Fruit fly (Drosophila melanogaster) whole organism, embryonic: ENCODE measurements around the gene Hexo1.

Source experiments
- B-H2 ChIP-seq: fragments of 200-800 bp; sonication (Bioruptor generic); optimal IDR thresholded peaks from 2 replicates; lab custom pipeline; 2018; ENCODE audit warnings: missing biosample characterization, mild to moderate bottlenecking, missing genetic modification characterization
- Bgb ChIP-seq: fragments of 200-800 bp; sonication (Bioruptor generic); IDR thresholded peaks from 2 replicates; pipeline ENCODE4 v1.3.6; 2022; ENCODE audit warnings: missing biosample characterization, missing genetic modification characterization; ENCODE audit not compliant: partially characterized antibody
- CG10321 ChIP-seq: fragments of 200-800 bp; sonication (Bioruptor generic); IDR thresholded peaks from 2 replicates; pipeline ENCODE4 v1.3.6; 2022; ENCODE audit warnings: missing biosample characterization, missing genetic modification characterization
- CG10431 ChIP-seq: fragments of 200-800 bp; sonication (Bioruptor generic); optimal IDR thresholded peaks from 3 replicates; lab custom pipeline; 2018; ENCODE audit warnings: missing biosample characterization, mild to moderate bottlenecking, missing genetic modification characterization
- CG10654 ChIP-seq: fragments of 200-800 bp; sonication (Bioruptor generic); optimal IDR thresholded peaks from 2 replicates; lab custom pipeline; 2016; ENCODE audit warnings: missing biosample characterization, missing genetic modification characterization
- CG12155 ChIP-seq: fragments of 200-800 bp; sonication (Bioruptor generic); optimal IDR thresholded peaks from 3 replicates; lab custom pipeline; 2016; ENCODE audit warnings: missing biosample characterization, missing genetic modification characterization
- CG14441 ChIP-seq: fragments of 200-800 bp; sonication (Bioruptor generic); IDR thresholded peaks from 2 replicates; pipeline ENCODE4 v1.3.6; 2022; ENCODE audit warnings: missing biosample characterization, missing genetic modification characterization
- CG14710 ChIP-seq: fragments of 200-800 bp; sonication (Bioruptor generic); optimal IDR thresholded peaks from 3 replicates; lab custom pipeline; 2019; ENCODE audit warnings: missing biosample characterization, mild to moderate bottlenecking, missing genetic modification characterization, moderate library complexity
- CG14860 ChIP-seq: fragments of 200-800 bp; sonication (Bioruptor generic); IDR thresholded peaks from 3 replicates; pipeline ENCODE4 v1.3.6; 2022; ENCODE audit warnings: missing biosample characterization, missing genetic modification characterization; ENCODE audit not compliant: partially characterized antibody
- CG18619 ChIP-seq: fragments of 200-800 bp; sonication (Bioruptor generic); optimal IDR thresholded peaks from 3 replicates; lab custom pipeline; 2017; ENCODE audit warnings: missing biosample characterization, mild to moderate bottlenecking, missing genetic modification characterization
- CG18764 ChIP-seq: fragments of 200-800 bp; sonication (Bioruptor generic); optimal IDR thresholded peaks from 3 replicates; lab custom pipeline; 2016; ENCODE audit warnings: missing biosample characterization, missing genetic modification characterization
- CG2129 ChIP-seq: fragments of 200-800 bp; sonication (Bioruptor generic); IDR thresholded peaks from 2 replicates; pipeline ENCODE4 v1.3.6; 2022; ENCODE audit warnings: missing biosample characterization, missing genetic modification characterization; ENCODE audit not compliant: partially characterized antibody
- CG4707 ChIP-seq: fragments of 200-800 bp; sonication (Bioruptor generic); optimal IDR thresholded peaks from 2 replicates; lab custom pipeline; 2018; ENCODE audit warnings: missing biosample characterization, mild to moderate bottlenecking, missing genetic modification characterization, moderate library complexity
- CG5953 ChIP-seq: fragments of 200-800 bp; sonication (Bioruptor generic); IDR thresholded peaks from 2 replicates; pipeline ENCODE4 v1.3.6; 2022; ENCODE audit warnings: missing biosample characterization, missing genetic modification characterization
- CG6272 ChIP-seq: fragments of 200-800 bp; sonication (Bioruptor generic); IDR thresholded peaks from 2 replicates; pipeline ENCODE4 v1.3.6; 2022; ENCODE audit warnings: missing biosample characterization, missing genetic modification characterization
- CG6654 ChIP-seq: fragments of 200-800 bp; sonication (Bioruptor generic); optimal IDR thresholded peaks from 2 replicates; lab custom pipeline; 2017; ENCODE audit warnings: missing biosample characterization, mild to moderate bottlenecking, missing genetic modification characterization
- CG7357 ChIP-seq: fragments of 200-800 bp; sonication (Bioruptor generic); IDR thresholded peaks from 3 replicates; pipeline ENCODE4 v1.3.6; 2022; ENCODE audit warnings: missing biosample characterization, missing genetic modification characterization
- CG8290 ChIP-seq, 3 experiments: fragments of 200-800 bp; sonication (Bioruptor generic); optimal IDR thresholded peaks; 2 replicates each; lab custom pipeline; 2016 to 2019; ENCODE audit warnings: missing biosample characterization in 3 of 3, missing genetic modification characterization in 3 of 3, mild to moderate bottlenecking in 2 of 3, moderate library complexity in 1 of 3
- CG8765 ChIP-seq: fragments of 200-800 bp; sonication (Bioruptor generic); IDR thresholded peaks from 2 replicates; pipeline ENCODE4 v1.3.6; 2022; ENCODE audit warnings: missing biosample characterization, missing genetic modification characterization
- CG9817 ChIP-seq: fragments of 200-800 bp; sonication (Bioruptor generic); optimal IDR thresholded peaks from 2 replicates; lab custom pipeline; 2018; ENCODE audit warnings: missing biosample characterization, mild to moderate bottlenecking, missing genetic modification characterization, moderate library complexity
- Fer1 ChIP-seq: fragments of 200-800 bp; sonication (Bioruptor generic); optimal IDR thresholded peaks from 2 replicates; lab custom pipeline; 2017; ENCODE audit warnings: missing biosample characterization, mild to moderate bottlenecking, missing genetic modification characterization
- Hr3 ChIP-seq: fragments of 200-800 bp; sonication (Bioruptor generic); optimal IDR thresholded peaks from 3 replicates; lab custom pipeline; 2016; ENCODE audit warnings: missing biosample characterization, missing genetic modification characterization
- Mrtf ChIP-seq: fragments of 200-800 bp; sonication (Bioruptor generic); IDR thresholded peaks from 3 replicates; pipeline ENCODE4 v1.3.6; 2022; ENCODE audit warnings: missing biosample characterization, missing genetic modification characterization
- Trl ChIP-seq, 3 experiments: fragments of >200 bp in 2 of 3; fragments of 200-800 bp in 1 of 3; sonication (Bioruptor generic) in 1 of 3; optimal IDR thresholded peaks; 2 replicates in 1 of 3; 3 replicates in 2 of 3; lab custom pipeline; 2016 to 2017; ENCODE audit warnings: missing biosample characterization in 1 of 3, missing genetic modification characterization in 1 of 3
- Usf ChIP-seq: fragments of 200-800 bp; sonication (Bioruptor generic); optimal IDR thresholded peaks from 2 replicates; lab custom pipeline; 2017; ENCODE audit warnings: missing genotype, missing biosample characterization, missing genetic modification characterization
- ash1 ChIP-seq: fragments of 200-800 bp; sonication (Bioruptor generic); optimal IDR thresholded peaks from 2 replicates; lab custom pipeline; 2018; ENCODE audit warnings: missing biosample characterization, mild to moderate bottlenecking, missing genetic modification characterization
- az2 ChIP-seq: fragments of 200-800 bp; sonication (Bioruptor generic); optimal IDR thresholded peaks from 3 replicates; lab custom pipeline; 2016; ENCODE audit warnings: missing biosample characterization, missing genetic modification characterization
- br ChIP-seq: fragments of >200 bp; optimal IDR thresholded peaks from 2 replicates; lab custom pipeline; 2017
- corto ChIP-seq: fragments of 200-800 bp; sonication (Bioruptor generic); optimal IDR thresholded peaks from 2 replicates; lab custom pipeline; 2016; ENCODE audit warnings: missing biosample characterization, mild to moderate bottlenecking, missing genetic modification characterization, moderate library complexity
- esg ChIP-seq: fragments of 200-800 bp; sonication (Bioruptor generic); conservative IDR thresholded peaks from 2 replicates; pipeline ENCODE4 v1.3.6; 2022; ENCODE audit warnings: missing biosample characterization, missing genetic modification characterization
- eve ChIP-seq, 2 experiments: fragments of >200 bp; optimal IDR thresholded peaks; 2 replicates each; lab custom pipeline; 2017; ENCODE audit warnings: missing biosample characterization in 2 of 2, missing genetic modification characterization in 2 of 2
- fd96Cb ChIP-seq: fragments of 200-800 bp; sonication (Bioruptor generic); optimal IDR thresholded peaks from 2 replicates; lab custom pipeline; 2018; ENCODE audit warnings: missing biosample characterization, mild to moderate bottlenecking, missing genetic modification characterization, moderate library complexity
- gro ChIP-seq: fragments of 200-800 bp; sonication (Bioruptor generic); optimal IDR thresholded peaks from 2 replicates; lab custom pipeline; 2016; ENCODE audit warnings: missing biosample characterization, missing genetic modification characterization
- gt ChIP-seq: fragments of 200-800 bp; sonication (Bioruptor generic); IDR thresholded peaks from 2 replicates; pipeline ENCODE4 v1.3.6; 2022; ENCODE audit warnings: missing biosample characterization, missing genetic modification characterization
- ind ChIP-seq: fragments of 200-800 bp; sonication (Bioruptor generic); optimal IDR thresholded peaks from 3 replicates; lab custom pipeline; 2016; ENCODE audit warnings: missing biosample characterization, missing genetic modification characterization
- klu ChIP-seq: fragments of 200-800 bp; sonication (Bioruptor generic); IDR thresholded peaks from 2 replicates; pipeline ENCODE4 v1.3.6; 2022; ENCODE audit warnings: missing biosample characterization, missing genetic modification characterization
- lbe ChIP-seq: fragments of 200-800 bp; sonication (Bioruptor generic); optimal IDR thresholded peaks from 2 replicates; lab custom pipeline; 2016; ENCODE audit warnings: missing biosample characterization, mild to moderate bottlenecking, missing genetic modification characterization
- lilli ChIP-seq: fragments of 200-800 bp; sonication (Bioruptor generic); optimal IDR thresholded peaks from 3 replicates; lab custom pipeline; 2016; ENCODE audit warnings: missing biosample characterization, missing genetic modification characterization
- mld ChIP-seq: fragments of 200-800 bp; sonication (Bioruptor generic); IDR thresholded peaks from 3 replicates; pipeline ENCODE4 v1.3.6; 2022; ENCODE audit warnings: missing biosample characterization, missing genetic modification characterization; ENCODE audit not compliant: partially characterized antibody
- odd ChIP-seq: fragments of 200-800 bp; sonication (Bioruptor generic); optimal IDR thresholded peaks from 2 replicates; lab custom pipeline; 2017; ENCODE audit warnings: missing biosample characterization, mild to moderate bottlenecking, missing genetic modification characterization
- otp ChIP-seq: fragments of 200-800 bp; sonication (Bioruptor generic); IDR thresholded peaks from 3 replicates; pipeline ENCODE4, ENCODE4 v1.3.6; 2022; ENCODE audit warnings: missing biosample characterization, missing genetic modification characterization
- ranshi ChIP-seq: fragments of 200-800 bp; sonication (Bioruptor generic); IDR thresholded peaks from 2 replicates; pipeline ENCODE4 v1.3.6; 2022; ENCODE audit warnings: missing biosample characterization, missing genetic modification characterization
- tap ChIP-seq: fragments of 200-800 bp; optimal IDR thresholded peaks from 3 replicates; lab custom pipeline; 2019; ENCODE audit warnings: missing biosample characterization, mild to moderate bottlenecking, missing genetic modification characterization, moderate library complexity

Hexo1 gene

DNA sequence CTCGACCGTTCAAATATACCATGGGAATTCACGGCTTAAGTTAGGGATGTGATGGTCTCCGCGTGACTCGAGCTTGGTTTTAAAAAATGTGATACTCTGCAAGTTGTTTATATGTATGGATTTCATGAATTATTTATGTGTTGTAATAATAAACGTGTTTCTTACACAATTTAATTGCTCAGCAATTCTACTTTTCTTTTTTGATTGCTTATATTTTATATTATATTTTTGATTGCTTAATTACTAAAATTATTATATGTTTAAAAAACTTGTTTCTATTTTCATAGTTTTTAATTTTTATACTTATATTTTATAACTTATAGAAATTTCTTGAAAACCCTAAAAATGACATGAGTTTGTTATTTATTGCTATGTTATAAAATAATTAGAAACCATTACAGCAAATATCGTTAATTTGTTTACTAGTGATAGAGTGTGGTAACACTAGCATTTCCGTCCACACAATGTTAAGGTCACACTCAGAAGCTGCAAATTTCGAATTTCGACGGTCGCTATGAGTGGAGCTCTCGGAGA, 34.1 kb upstream of the Hexo1 start, which contains the start of the genes ago and CG1265 (continued):
- TF ChIP-seq mld (no peak), otp (no peak), CG10654 (GFP tag; lab: Kevin White, UChicago) (peak; percentile 28), klu (GFP tag; lab: Robert Waterston, UW) (peak; percentile 16; the same call in 1 of the 2 replicates), CG9817 (peak; percentile 61), CG2129 (GFP tag; lab: Robert Waterston, UW) (0 out of 2 replicates have a peak, but pooled peaks have one; percentile 11), eve (GFP tag; optimal IDR thresholded peaks at IDR 0.05; lab: Kevin White, UChicago) (no peak), fd96Cb (peak; percentile 21), CG18764 (GFP tag; lab: Kevin White, UChicago) (no peak), ash1 (GFP tag; lab: Kevin White, UChicago) (no peak), CG10321 (GFP tag; lab: Robert Waterston, UW) (no peak), CG6272 (GFP tag; lab: Robert Waterston, UW) (no peak; the same call in 1 of the 2 replicates), Fer1 (GFP tag; lab: Kevin White, UChicago) (peak; percentile 28), ind (GFP tag; lab: Kevin White, UChicago) (peak; percentile 28), CG7357 (GFP tag; lab: Robert Waterston, UW) (no peak), CG14710 (tag; lab: Kevin White, UChicago) (peak; percentile 99), CG5953 (no peak), CG10431 (GFP tag; lab: Kevin White, UChicago) (peak; percentile 33), CG6654 (GFP tag; lab: Kevin White, UChicago) (no peak), corto (GFP tag; lab: Kevin White, UChicago) (no peak), Mrtf (GFP tag; lab: Robert Waterston, UW) (no peak), gro (GFP tag; lab: Kevin White, UChicago) (no peak), esg (0 out of 2 replicates have a peak, but pooled peaks have one; percentile 7), CG12155 (GFP tag; lab: Kevin White, UChicago) (peak; percentile 21), Hr3 (GFP tag; lab: Kevin White, UChicago) (peak; percentile 47), B-H2 (peak; percentile 49), CG14860 (GFP tag; lab: Robert Waterston, UW) (0 out of 3 replicates have a peak, but pooled peaks have one; percentile 4), br (lab: Kevin White, UChicago) (no peak), gt (GFP tag; lab: Robert Waterston, UW) (no peak), odd (GFP tag; lab: Kevin White, UChicago) (peak; percentile 45), lilli (peak; percentile 50), Usf (GFP tag; lab: Kevin White, UChicago) (peak; percentile 37), CG4707 (GFP tag; lab: Kevin White, UChicago) (no peak), CG8290 (GFP tag; optimal IDR thresholded peaks at IDR 0.05; lab: Kevin White, UChicago) (no peak), CG8290 (tag; optimal IDR thresholded peaks at IDR 0.05; lab: Kevin White, UChicago) (peak in 1 of 2 experiments; percentile 53), lbe (no peak), Trl (optimal IDR thresholded peaks at IDR 0.05; lab: Kevin White, UChicago) (no peak), Trl (GFP tag; optimal IDR thresholded peaks at IDR 0.05; lab: Kevin White, UChicago) (no peak), tap (tag; lab: Kevin White, UChicago) (no peak), az2 (GFP tag; lab: Kevin White, UChicago) (peak; percentile 3), Bgb (GFP tag; lab: Robert Waterston, UW) (no peak), ranshi (GFP tag; lab: Robert Waterston, UW) (peak; percentile 50), CG14441 (GFP tag; lab: Robert Waterston, UW) (peak; percentile 39; the same call in 1 of the 2 replicates), CG18619 (GFP tag; lab: Kevin White, UChicago) (peak; percentile 15), CG8765 (no peak)
- TF ChIP-seq, all 482 proteins: peak for 167
